Fruit fly (Drosophila melanogaster): ENCODE measurements around the gene narya.

narya gene

dm6 chrX:19504170-19504765 is 29.4 kb downstream of the narya start (continued):
- TF ChIP-seq Dp (GFP tag; optimal IDR thresholded peaks at IDR 0.05) (no peak), Ravus (GFP tag; IDR thresholded peaks at IDR 0.05) (no peak), CG10543 (GFP tag; optimal IDR thresholded peaks at IDR 0.05) (peak; percentile 60), h (optimal IDR thresholded peaks at IDR 0.05) (no peak), maf-S (GFP tag; optimal IDR thresholded peaks at IDR 0.05) (no peak), CG12769 (tag; optimal IDR thresholded peaks at IDR 0.05) (peak; percentile 49), CG3838 (GFP tag; optimal IDR thresholded peaks at IDR 0.05) (no peak), ap (GFP tag; IDR thresholded peaks at IDR 0.05) (no peak), CG2116 (GFP tag; optimal IDR thresholded peaks at IDR 0.05) (no peak), BEAF-32 (GFP tag; optimal IDR thresholded peaks at IDR 0.05) (no peak), ewg (GFP tag; optimal IDR thresholded peaks at IDR 0.05) (no peak), HLH4C (GFP tag; IDR thresholded peaks at IDR 0.05; ENCODE audit: partially characterized antibody) (no peak), CG16815 (GFP tag; optimal IDR thresholded peaks at IDR 0.05) (no peak), sd (tag; optimal IDR thresholded peaks at IDR 0.05) (peak; percentile 91), Adf1 (GFP tag; IDR thresholded peaks at IDR 0.05) (peak; percentile 59; the same call in 1 of the 2 replicates), Med (GFP tag) (peak; percentile 28), Mrtf (GFP tag; IDR thresholded peaks at IDR 0.05) (no peak), slou (GFP tag; optimal IDR thresholded peaks at IDR 0.05) (no peak), Atf6 (GFP tag; IDR thresholded peaks at IDR 0.05) (0 out of 2 replicates have a peak, but pooled peaks have one; percentile 12), CG10565 (GFP tag; optimal IDR thresholded peaks at IDR 0.05) (no peak), en (GFP tag; optimal IDR thresholded peaks at IDR 0.05) (no peak), kni (GFP tag; optimal IDR thresholded peaks at IDR 0.05) (no peak), sug (tag; optimal IDR thresholded peaks at IDR 0.05) (peak; percentile 18), CG18599 (GFP tag; optimal IDR thresholded peaks at IDR 0.05) (no peak), run (tag; optimal IDR thresholded peaks at IDR 0.05) (no peak), her (GFP tag; optimal IDR thresholded peaks at IDR 0.05) (no peak), Sry-δ (GFP tag; optimal IDR thresholded peaks at IDR 0.05) (no peak), Blimp-1 (GFP tag; optimal IDR thresholded peaks at IDR 0.05) (no peak), crp (GFP tag; optimal IDR thresholded peaks at IDR 0.05) (no peak), Hand (GFP tag; optimal IDR thresholded peaks at IDR 0.05) (no peak), scrt (GFP tag; optimal IDR thresholded peaks at IDR 0.05) (no peak), Bdp1 (GFP tag; optimal IDR thresholded peaks at IDR 0.05) (no peak), ac (GFP tag; optimal IDR thresholded peaks at IDR 0.05) (no peak), corto (GFP tag; optimal IDR thresholded peaks at IDR 0.05) (no peak), CG17568 (GFP tag; optimal IDR thresholded peaks at IDR 0.05) (no peak), NC2β (GFP tag; optimal IDR thresholded peaks at IDR 0.05) (no peak), Rfx (GFP tag; IDR thresholded peaks at IDR 0.05) (no peak), CG5953 (GFP tag; IDR thresholded peaks at IDR 0.05) (no peak), jigr1 (GFP tag; IDR thresholded peaks at IDR 0.05) (no peak), CG32532 (GFP tag; IDR thresholded peaks at IDR 0.05) (0 out of 2 replicates have a peak, but pooled peaks have one; percentile 36), Dbx (GFP tag; IDR thresholded peaks at IDR 0.05) (no peak), CG17802 (tag; optimal IDR thresholded peaks at IDR 0.05) (no peak), slp2 (GFP tag; optimal IDR thresholded peaks at IDR 0.05) (no peak), zfh1 (GFP tag; IDR thresholded peaks at IDR 0.05) (no peak), CG8281 (tag; optimal IDR thresholded peaks at IDR 0.05) (no peak), CG8290 (GFP tag; optimal IDR thresholded peaks at IDR 0.05) (no peak), CG8290 (tag; optimal IDR thresholded peaks at IDR 0.05) (peak in 1 of 2 experiments; percentile 5), CG6689 (GFP tag; IDR thresholded peaks at IDR 0.05) (no peak), MESR4 (GFP tag; optimal IDR thresholded peaks at IDR 0.05) (no peak), lbe (GFP tag; optimal IDR thresholded peaks at IDR 0.05) (no peak), gce (GFP tag; IDR thresholded peaks at IDR 0.05) (no peak)
